Fruit fly (Drosophila melanogaster) whole organism, embryonic: ENCODE results near the gene CG17168.

Source experiments
- BEAF-32 ChIP-seq: fragments of 200-800 bp; sonication (Bioruptor generic); optimal IDR thresholded peaks from 3 replicates; lab custom pipeline; 2017; ENCODE audit warnings: missing biosample characterization, missing genetic modification characterization, mild to moderate bottlenecking, moderate library complexity, missing genetic modification reagents
- Bdp1 ChIP-seq: fragments of 200-800 bp; sonication (Bioruptor generic); optimal IDR thresholded peaks from 3 replicates; lab custom pipeline; 2016; ENCODE audit warnings: missing biosample characterization, missing genetic modification characterization
- CG11085 ChIP-seq: fragments of 200-800 bp; sonication (Bioruptor generic); IDR thresholded peaks from 2 replicates; pipeline ENCODE4 v1.3.6; 2022; ENCODE audit warnings: missing biosample characterization, missing genetic modification characterization
- CG11456 ChIP-seq: fragments of 200-800 bp; sonication (Bioruptor generic); IDR thresholded peaks from 3 replicates; pipeline ENCODE4 v1.3.6; 2022; ENCODE audit warnings: missing biosample characterization, missing genetic modification characterization
- CG16813 ChIP-seq: fragments of 200-800 bp; sonication (Bioruptor generic); IDR thresholded peaks from 3 replicates; pipeline ENCODE4 v1.3.6; 2022; ENCODE audit warnings: missing biosample characterization, missing genetic modification characterization; ENCODE audit not compliant: partially characterized antibody
- CG17612 ChIP-seq: fragments of 200-800 bp; sonication (Bioruptor generic); IDR thresholded peaks from 2 replicates; pipeline ENCODE4 v1.3.6; 2022; ENCODE audit warnings: missing biosample characterization, missing genetic modification characterization
- CG18011 ChIP-seq: fragments of 200-800 bp; sonication (Bioruptor generic); optimal IDR thresholded peaks from 2 replicates; lab custom pipeline; 2017; ENCODE audit warnings: missing biosample characterization, missing genetic modification characterization, mild to moderate bottlenecking, moderate library complexity, missing genotype
- CG2875 ChIP-seq: fragments of 200-800 bp; sonication (Bioruptor generic); optimal IDR thresholded peaks from 2 replicates; lab custom pipeline; 2017; ENCODE audit warnings: missing biosample characterization, mild to moderate bottlenecking, missing genetic modification characterization, missing genetic modification reagents
- CG31388 ChIP-seq: fragments of 200-800 bp; sonication (Bioruptor generic); optimal IDR thresholded peaks from 2 replicates; lab custom pipeline; 2016; ENCODE audit warnings: missing biosample characterization, missing genetic modification characterization
- CG3163 ChIP-seq: fragments of 200-800 bp; sonication (Bioruptor generic); optimal IDR thresholded peaks from 3 replicates; lab custom pipeline; 2016; ENCODE audit warnings: missing biosample characterization, missing genetic modification characterization
- CG7556 ChIP-seq: fragments of 200-800 bp; sonication (Bioruptor generic); optimal IDR thresholded peaks from 2 replicates; lab custom pipeline; 2017; ENCODE audit warnings: missing biosample characterization, mild to moderate bottlenecking, missing genetic modification characterization
- CG8089 ChIP-seq: fragments of 200-800 bp; sonication (Bioruptor generic); optimal IDR thresholded peaks from 3 replicates; lab custom pipeline; 2016; ENCODE audit warnings: missing biosample characterization, missing genetic modification characterization
- CG8388 ChIP-seq: fragments of 200-800 bp; sonication (Bioruptor generic); optimal IDR thresholded peaks from 2 replicates; lab custom pipeline; 2019; ENCODE audit warnings: missing biosample characterization, mild to moderate bottlenecking, missing genetic modification characterization, moderate library complexity
- CG8944 ChIP-seq: fragments of 200-800 bp; sonication (Bioruptor generic); optimal IDR thresholded peaks from 3 replicates; lab custom pipeline; 2016; ENCODE audit warnings: missing biosample characterization, missing genetic modification characterization
- CHES-1-like ChIP-seq: fragments of 200-800 bp; sonication (Bioruptor generic); optimal IDR thresholded peaks from 2 replicates; lab custom pipeline; 2016; ENCODE audit warnings: missing biosample characterization, missing genetic modification characterization
- Dip3 ChIP-seq: fragments of 200-800 bp; sonication (Bioruptor generic); optimal IDR thresholded peaks from 3 replicates; lab custom pipeline; 2016; ENCODE audit warnings: missing biosample characterization, missing genetic modification characterization
- Dp ChIP-seq: fragments of 200-800 bp; sonication (Bioruptor generic); optimal IDR thresholded peaks from 2 replicates; lab custom pipeline; 2018; ENCODE audit warnings: missing biosample characterization, mild to moderate bottlenecking, missing genetic modification characterization, moderate library complexity
- HLH3B ChIP-seq: fragments of 200-800 bp; sonication (Bioruptor generic); IDR thresholded peaks from 2 replicates; pipeline ENCODE4 v1.3.6; 2022; ENCODE audit warnings: missing biosample characterization, missing genetic modification characterization
- Hmr ChIP-seq: fragments of 200-800 bp; sonication (Bioruptor generic); optimal IDR thresholded peaks from 3 replicates; lab custom pipeline; 2017; ENCODE audit warnings: mild to moderate bottlenecking, missing biosample characterization, missing genetic modification reagents, missing genetic modification characterization
- Hsf ChIP-seq: fragments of 200-800 bp; sonication (Bioruptor generic); optimal IDR thresholded peaks from 3 replicates; lab custom pipeline; 2016; ENCODE audit warnings: missing biosample characterization, missing genetic modification characterization
- MTF-1 ChIP-seq: fragments of 200-800 bp; sonication (Bioruptor generic); optimal IDR thresholded peaks from 2 replicates; lab custom pipeline; 2018; ENCODE audit warnings: missing biosample characterization, mild to moderate bottlenecking, missing genetic modification characterization, borderline replicate concordance
- Mrtf ChIP-seq: fragments of 200-800 bp; sonication (Bioruptor generic); IDR thresholded peaks from 3 replicates; pipeline ENCODE4 v1.3.6; 2022; ENCODE audit warnings: missing biosample characterization, missing genetic modification characterization
- NfI ChIP-seq: fragments of 200-800 bp; sonication (Bioruptor generic); optimal IDR thresholded peaks from 3 replicates; lab custom pipeline; 2018; ENCODE audit warnings: missing biosample characterization, mild to moderate bottlenecking, missing genetic modification characterization, moderate library complexity
- PHDP ChIP-seq: fragments of 200-800 bp; sonication (Bioruptor generic); optimal IDR thresholded peaks from 3 replicates; lab custom pipeline; 2018; ENCODE audit warnings: missing biosample characterization, mild to moderate bottlenecking, missing genetic modification characterization, moderate library complexity
- Ravus ChIP-seq: fragments of 200-800 bp; sonication (Bioruptor generic); IDR thresholded peaks from 2 replicates; pipeline ENCODE4 v1.3.6; 2022; ENCODE audit warnings: missing biosample characterization, missing genetic modification characterization
- Scr ChIP-seq: fragments of 200-800 bp; sonication (Bioruptor generic); IDR thresholded peaks from 2 replicates; pipeline ENCODE4 v1.3.6; 2022; ENCODE audit warnings: missing biosample characterization, missing genetic modification characterization; ENCODE audit not compliant: partially characterized antibody
- Spps ChIP-seq: fragments of 200-800 bp; sonication (Bioruptor generic); optimal IDR thresholded peaks from 2 replicates; lab custom pipeline; 2018; ENCODE audit warnings: missing biosample characterization, mild to moderate bottlenecking, missing genetic modification characterization
- Stat92E ChIP-seq, 3 experiments: fragments of >200 bp in 2 of 3; fragments of 200-800 bp in 1 of 3; sonication (Bioruptor generic) in 1 of 3; optimal IDR thresholded peaks; 2 replicates each; lab custom pipeline; 2017 to 2019; ENCODE audit warnings: missing biosample characterization in 3 of 3, missing genetic modification characterization in 3 of 3, mild to moderate bottlenecking in 1 of 3, moderate library complexity in 1 of 3
- Trl ChIP-seq, 3 experiments: fragments of >200 bp in 2 of 3; fragments of 200-800 bp in 1 of 3; sonication (Bioruptor generic) in 1 of 3; optimal IDR thresholded peaks; 2 replicates in 1 of 3; 3 replicates in 2 of 3; lab custom pipeline; 2016 to 2017; ENCODE audit warnings: missing biosample characterization in 1 of 3, missing genetic modification characterization in 1 of 3
- abd-A ChIP-seq: fragments of 200-800 bp; sonication (Bioruptor generic); optimal IDR thresholded peaks from 3 replicates; lab custom pipeline; 2019; ENCODE audit warnings: missing biosample characterization, mild to moderate bottlenecking, missing genetic modification characterization, moderate library complexity
- ato ChIP-seq: fragments of 200-800 bp; sonication (Bioruptor generic); IDR thresholded peaks from 2 replicates; pipeline ENCODE4 v1.3.6; 2022; ENCODE audit warnings: missing biosample characterization, missing genetic modification characterization; ENCODE audit not compliant: partially characterized antibody
- bcd ChIP-seq: fragments of 200-800 bp; sonication (Bioruptor generic); optimal IDR thresholded peaks from 2 replicates; lab custom pipeline; 2017; ENCODE audit warnings: missing biosample characterization, mild to moderate bottlenecking, missing genetic modification characterization
- bsh ChIP-seq, 2 experiments: fragments of 200-800 bp; sonication (Bioruptor generic); optimal IDR thresholded peaks; 2 replicates each; lab custom pipeline; 2017 to 2018; ENCODE audit warnings: mild to moderate bottlenecking in 2 of 2, missing biosample characterization in 2 of 2, missing genetic modification characterization in 2 of 2, moderate library complexity in 1 of 2
- caup ChIP-seq: fragments of 200-800 bp; sonication (Bioruptor generic); optimal IDR thresholded peaks from 3 replicates; lab custom pipeline; 2017; ENCODE audit warnings: missing biosample characterization, mild to moderate bottlenecking, missing genetic modification characterization, moderate library complexity; ENCODE audit not compliant: severe bottlenecking
- chn ChIP-seq: fragments of 200-800 bp; sonication (Bioruptor generic); optimal IDR thresholded peaks from 2 replicates; lab custom pipeline; 2016; ENCODE audit warnings: missing biosample characterization, missing genetic modification characterization
- dysf ChIP-seq: fragments of 200-800 bp; sonication (Bioruptor generic); IDR thresholded peaks from 3 replicates; pipeline ENCODE4 v1.3.6; 2022; ENCODE audit warnings: missing biosample characterization, missing genetic modification characterization
- en ChIP-seq: fragments of 200-800 bp; sonication (Bioruptor generic); optimal IDR thresholded peaks from 2 replicates; lab custom pipeline; 2016; ENCODE audit warnings: missing biosample characterization, missing genetic modification characterization
- gce ChIP-seq: fragments of 200-800 bp; sonication (Bioruptor generic); IDR thresholded peaks from 3 replicates; pipeline ENCODE4 v1.3.6; 2022; ENCODE audit warnings: missing biosample characterization, missing genetic modification characterization
- gro ChIP-seq: fragments of 200-800 bp; sonication (Bioruptor generic); optimal IDR thresholded peaks from 2 replicates; lab custom pipeline; 2016; ENCODE audit warnings: missing biosample characterization, missing genetic modification characterization
- jigr1 ChIP-seq: fragments of 200-800 bp; sonication (Bioruptor generic); IDR thresholded peaks from 3 replicates; pipeline ENCODE4 v1.3.6; 2022; ENCODE audit warnings: missing biosample characterization, missing genetic modification characterization
- jumu ChIP-seq: fragments of 200-800 bp; sonication (Bioruptor generic); optimal IDR thresholded peaks from 3 replicates; lab custom pipeline; 2016; ENCODE audit warnings: missing biosample characterization, missing genetic modification characterization
- lmd ChIP-seq: fragments of 200-800 bp; sonication (Bioruptor generic); IDR thresholded peaks from 2 replicates; pipeline ENCODE4 v1.3.6; 2022; ENCODE audit warnings: missing biosample characterization, missing genetic modification characterization
- mirr ChIP-seq: fragments of 200-800 bp; sonication (Bioruptor generic); optimal IDR thresholded peaks from 3 replicates; lab custom pipeline; 2018; ENCODE audit warnings: missing biosample characterization, mild to moderate bottlenecking, missing genetic modification characterization
- peb ChIP-seq: fragments of 200-800 bp; sonication (Bioruptor generic); IDR thresholded peaks from 2 replicates; pipeline ENCODE4 v1.3.6; 2022; ENCODE audit warnings: missing biosample characterization, missing genetic modification characterization
- psq ChIP-seq: fragments of 200-800 bp; sonication (Bioruptor generic); optimal IDR thresholded peaks from 2 replicates; lab custom pipeline; 2017; ENCODE audit warnings: missing biosample characterization, missing genetic modification characterization
- sc ChIP-seq, 3 experiments: fragments of >200 bp in 2 of 3; fragments of 200-800 bp in 1 of 3; sonication (Bioruptor generic) in 1 of 3; optimal IDR thresholded peaks; 2 replicates in 2 of 3; 3 replicates in 1 of 3; lab custom pipeline; 2017; ENCODE audit warnings: mild to moderate bottlenecking in 1 of 3, missing biosample characterization in 1 of 3, missing genetic modification characterization in 1 of 3, missing genetic modification reagents in 1 of 3
- sd ChIP-seq: fragments of 200-800 bp; sonication (Bioruptor generic); optimal IDR thresholded peaks from 3 replicates; lab custom pipeline; 2018; ENCODE audit warnings: missing biosample characterization, mild to moderate bottlenecking, missing genetic modification characterization, moderate library complexity
- sens ChIP-seq: fragments of 200-800 bp; sonication (Bioruptor generic); peaks from one replicate; lab custom pipeline; 2016; ENCODE audit warnings: missing biosample characterization, missing genetic modification characterization
- sna ChIP-seq: fragments of 200-800 bp; sonication (Bioruptor generic); IDR thresholded peaks from 2 replicates; pipeline ENCODE4 v1.3.6; 2022; ENCODE audit warnings: missing biosample characterization, missing genetic modification characterization; ENCODE audit not compliant: partially characterized antibody
- so ChIP-seq: fragments of 200-800 bp; sonication (Bioruptor generic); IDR thresholded peaks from 3 replicates; pipeline ENCODE4 v1.3.6; 2022; ENCODE audit warnings: missing biosample characterization, missing genetic modification characterization

The CG17168 gene

dm6 chrX:23105692-23106091 is 23.2 kb downstream of the CG17168 start, which contains the start of gene ATbp (continued):
- TF ChIP-seq Mrtf (GFP tag; lab: Robert Waterston, UW) (no peak), BEAF-32 (GFP tag; lab: Kevin White, UChicago) (peak; percentile 91), sens (GFP tag; lab: Kevin White, UChicago) (peak; percentile 78), CG2875 (no peak), CHES-1-like (no peak), gro (GFP tag; lab: Kevin White, UChicago) (no peak), MTF-1 (GFP tag; lab: Kevin White, UChicago) (no peak), CG3163 (GFP tag; lab: Kevin White, UChicago) (no peak), NfI (GFP tag; lab: Kevin White, UChicago) (no peak), Hsf (peak; percentile 18), Trl (optimal IDR thresholded peaks at IDR 0.05; lab: Kevin White, UChicago) (no peak), Trl (GFP tag; optimal IDR thresholded peaks at IDR 0.05; lab: Kevin White, UChicago) (no peak), Scr (GFP tag; lab: Robert Waterston, UW) (peak; percentile 95), peb (GFP tag; lab: Robert Waterston, UW) (no peak), ato (GFP tag; lab: Robert Waterston, UW) (peak; percentile 81), CG16813 (peak; percentile 98), mirr (GFP tag; lab: Kevin White, UChicago) (no peak), Dp (peak; percentile 15), CG11456 (GFP tag; lab: Robert Waterston, UW) (no peak), Dip3 (GFP tag; lab: Kevin White, UChicago) (no peak), Stat92E (GFP tag; optimal IDR thresholded peaks at IDR 0.05; lab: Kevin White, UChicago) (no peak), sna (GFP tag; lab: Robert Waterston, UW) (peak; percentile 92), Ravus (no peak), jigr1 (GFP tag; lab: Robert Waterston, UW) (no peak), so (GFP tag; lab: Robert Waterston, UW) (no peak), CG8388 (GFP tag; lab: Kevin White, UChicago) (no peak), en (GFP tag; lab: Kevin White, UChicago) (no peak), PHDP (no peak), sd (no peak), CG8944 (no peak), CG8089 (GFP tag; lab: Kevin White, UChicago) (no peak), CG18011 (GFP tag; lab: Kevin White, UChicago) (no peak), bcd (GFP tag; lab: Kevin White, UChicago) (no peak), HLH3B (no peak), CG31388 (no peak), caup (GFP tag; lab: Kevin White, UChicago) (no peak), CG17612 (GFP tag; lab: Robert Waterston, UW) (no peak), jumu (GFP tag; lab: Kevin White, UChicago) (no peak), gce (GFP tag; lab: Robert Waterston, UW) (no peak), bsh (GFP tag; optimal IDR thresholded peaks at IDR 0.05; lab: Kevin White, UChicago) (no peak), sc (optimal IDR thresholded peaks at IDR 0.05; lab: Kevin White, UChicago) (no peak), sc (GFP tag; optimal IDR thresholded peaks at IDR 0.05; lab: Kevin White, UChicago) (no peak), Hmr (no peak), CG7556 (GFP tag; lab: Kevin White, UChicago) (no peak), abd-A (no peak), lmd (GFP tag; lab: Robert Waterston, UW) (no peak), Spps (tag; lab: Kevin White, UChicago) (no peak), chn (GFP tag; lab: Kevin White, UChicago) (no peak), dysf (GFP tag; lab: Robert Waterston, UW) (no peak), Bdp1 (GFP tag; lab: Kevin White, UChicago) (no peak), psq (GFP tag; lab: Kevin White, UChicago) (no peak), CG11085 (GFP tag; lab: Robert Waterston, UW) (no peak)
